Fruit fly (Drosophila melanogaster): Measurements from ENCODE around the gene tank.

tank gene

dm6 chr2L:4820448-4821318, 17.1 kb downstream of the tank start:
- TF ChIP-seq h (optimal IDR thresholded peaks at IDR 0.05) (no peak), Sin3A (optimal IDR thresholded peaks at IDR 0.05) (no peak), psq (optimal IDR thresholded peaks at IDR 0.05) (no peak), ttk (optimal IDR thresholded peaks at IDR 0.05) (no peak), insv (optimal IDR thresholded peaks at IDR 0.05) (no peak), Myc (optimal IDR thresholded peaks at IDR 0.05) (no peak)

DNA sequence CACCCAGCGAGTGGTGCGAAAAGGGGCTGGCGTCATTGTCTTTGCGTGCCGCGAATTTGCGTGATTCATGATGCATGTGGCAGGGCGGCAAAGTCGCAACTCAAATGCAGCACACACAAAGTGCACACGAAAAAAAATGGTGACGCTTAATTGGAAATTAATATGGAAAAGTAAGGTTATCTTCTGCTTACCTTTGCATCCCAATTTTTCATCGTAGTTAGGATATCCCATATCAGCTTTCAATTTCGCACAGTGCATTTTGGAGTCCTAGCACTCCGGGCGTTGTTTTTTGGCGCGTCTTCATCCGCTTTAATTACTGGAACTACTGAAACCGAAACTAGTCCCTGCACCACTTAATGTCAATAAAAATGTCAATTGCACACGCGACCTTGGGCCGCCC, 17.8 kb downstream of the tank start:
- TF ChIP-seq psq (optimal IDR thresholded peaks at IDR 0.05) (no peak), ttk (optimal IDR thresholded peaks at IDR 0.05) (no peak), Sin3A (optimal IDR thresholded peaks at IDR 0.05) (no peak), insv (optimal IDR thresholded peaks at IDR 0.05) (no peak), Myc (optimal IDR thresholded peaks at IDR 0.05) (no peak), h (optimal IDR thresholded peaks at IDR 0.05) (no peak)

dm6 chr2L:4818056-4818455, 19.7 kb downstream of the tank start, which contains the start of gene CG3225:
TSS of gene CG3225 (minus strand) at chr2L:4818245.
- TF ChIP-seq Myc (optimal IDR thresholded peaks at IDR 0.05) (no peak), psq (optimal IDR thresholded peaks at IDR 0.05) (no peak), h (optimal IDR thresholded peaks at IDR 0.05) (no peak), Sin3A (optimal IDR thresholded peaks at IDR 0.05) (no peak), insv (optimal IDR thresholded peaks at IDR 0.05) (no peak), ttk (optimal IDR thresholded peaks at IDR 0.05) (no peak)

DNA sequence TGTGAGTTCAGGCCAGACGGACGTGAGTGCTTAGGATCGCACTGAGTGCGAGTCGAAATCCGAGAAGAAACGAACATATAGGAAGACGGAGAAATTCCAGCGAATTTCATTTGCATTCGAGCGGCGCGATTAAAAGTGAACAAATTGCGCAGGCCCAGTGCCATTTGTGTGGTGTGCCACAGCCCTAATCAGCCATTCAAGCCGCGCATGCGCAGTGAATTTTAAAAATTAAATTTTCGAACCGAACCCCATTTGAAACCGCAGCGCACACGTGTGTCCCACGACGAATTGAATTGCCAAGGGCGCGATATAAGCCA, 24.8 kb downstream of the tank start:
- TF ChIP-seq ttk (optimal IDR thresholded peaks at IDR 0.05) = no peak

DNA sequence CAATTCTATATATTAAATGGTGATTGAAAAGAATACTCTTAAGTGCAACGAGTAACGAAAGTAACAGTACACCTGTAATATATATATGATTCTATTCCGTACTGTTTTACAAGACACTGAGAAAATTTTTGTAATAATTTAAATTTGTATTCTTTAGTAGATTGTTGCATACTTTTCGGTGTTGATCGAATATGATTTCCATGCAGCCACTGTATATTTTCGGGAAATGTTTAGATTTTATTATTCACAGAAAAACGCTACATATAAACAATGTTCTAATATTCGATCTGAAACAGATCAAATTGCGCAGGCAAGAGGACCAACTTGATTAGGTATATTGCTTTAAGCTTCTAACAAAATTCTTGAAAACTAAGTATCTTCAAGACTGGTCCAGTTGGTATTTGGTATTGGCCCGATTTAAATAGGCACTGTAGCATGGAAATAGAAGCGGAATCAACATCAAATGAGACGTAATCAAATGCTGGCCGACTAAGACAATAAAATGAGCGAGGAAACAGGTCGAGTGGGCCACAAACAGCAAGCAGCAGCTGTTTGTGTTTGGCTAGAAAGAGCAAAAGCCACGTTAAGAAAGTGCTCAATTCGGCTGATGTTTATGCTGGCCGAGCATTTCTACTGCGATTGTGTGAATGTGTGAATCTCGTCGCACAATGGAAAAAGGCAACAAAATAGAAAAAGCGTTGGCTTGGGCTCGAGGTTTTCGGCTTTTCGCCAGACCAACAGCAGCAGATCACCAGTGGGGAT, 25.4 kb downstream of the tank start, which contains the start of gene CG15629:
Gene CG15629, plus strand, starts transcription at position 749 of the 762 bp plus-strand sequence.
- TF ChIP-seq psq (optimal IDR thresholded peaks at IDR 0.05) (no peak), insv (optimal IDR thresholded peaks at IDR 0.05) (no peak), h (optimal IDR thresholded peaks at IDR 0.05) (no peak), Myc (optimal IDR thresholded peaks at IDR 0.05) (no peak), ttk (optimal IDR thresholded peaks at IDR 0.05) (no peak), Sin3A (optimal IDR thresholded peaks at IDR 0.05) (no peak)

dm6 chr2L:4811491-4812058, 26.2 kb downstream of the tank start:
- TF ChIP-seq insv (optimal IDR thresholded peaks at IDR 0.05) = no peak
- no peak for TF ChIP-seq Sin3A (optimal IDR thresholded peaks at IDR 0.05)

- no peak for TF ChIP-seq insv (optimal IDR thresholded peaks at IDR 0.05)
- no peak for TF ChIP-seq ttk (optimal IDR thresholded peaks at IDR 0.05)
- TF ChIP-seq Sin3A (optimal IDR thresholded peaks at IDR 0.05) = no peak
- TF ChIP-seq Myc (optimal IDR thresholded peaks at IDR 0.05) = no peak
- TF ChIP-seq h (optimal IDR thresholded peaks at IDR 0.05) = no peak
- no peak for TF ChIP-seq psq (optimal IDR thresholded peaks at IDR 0.05)
These were observed 26.9 kb downstream of the tank start for dm6 chr2L:4810697-4811490.

dm6 chr2L:4810044-4810609, 27.7 kb downstream of the tank start:
- no peak for TF ChIP-seq h (optimal IDR thresholded peaks at IDR 0.05)
- no peak for TF ChIP-seq Myc (optimal IDR thresholded peaks at IDR 0.05)

DNA sequence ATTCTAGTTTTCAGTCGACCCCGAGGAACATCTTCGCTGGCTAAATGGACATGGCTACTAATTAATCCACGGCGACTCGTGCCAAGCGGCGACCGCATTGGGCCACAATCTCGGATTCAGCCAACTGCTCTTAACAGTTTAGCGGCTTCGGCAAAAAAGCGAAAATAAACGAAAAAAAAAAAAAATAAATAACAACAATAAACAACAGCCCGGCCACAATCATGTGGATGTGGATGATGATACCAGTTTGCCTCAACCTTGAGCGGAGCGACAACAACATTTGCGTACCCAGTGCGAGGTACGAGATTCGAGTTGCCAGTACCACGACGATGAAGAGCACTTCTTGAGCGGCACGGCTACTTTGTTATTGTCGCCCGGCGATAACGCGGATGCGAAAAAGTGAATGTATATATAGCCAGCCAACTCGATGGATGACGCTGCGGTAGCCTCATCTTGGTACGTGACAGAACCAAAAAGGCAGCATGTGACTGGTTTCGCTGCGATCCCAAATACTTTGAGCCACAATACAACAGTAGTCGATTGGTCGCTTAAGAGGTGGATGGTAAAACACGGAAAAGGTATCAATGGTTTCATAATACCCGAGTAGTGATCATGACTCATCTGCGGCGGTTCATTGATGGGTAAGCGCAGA, 29.7 kb downstream of the tank start:
- TF ChIP-seq insv (optimal IDR thresholded peaks at IDR 0.05) (no peak), psq (optimal IDR thresholded peaks at IDR 0.05) (no peak), Myc (optimal IDR thresholded peaks at IDR 0.05) (no peak), h (optimal IDR thresholded peaks at IDR 0.05) (no peak), Sin3A (optimal IDR thresholded peaks at IDR 0.05) (no peak), ttk (optimal IDR thresholded peaks at IDR 0.05) (no peak)

DNA sequence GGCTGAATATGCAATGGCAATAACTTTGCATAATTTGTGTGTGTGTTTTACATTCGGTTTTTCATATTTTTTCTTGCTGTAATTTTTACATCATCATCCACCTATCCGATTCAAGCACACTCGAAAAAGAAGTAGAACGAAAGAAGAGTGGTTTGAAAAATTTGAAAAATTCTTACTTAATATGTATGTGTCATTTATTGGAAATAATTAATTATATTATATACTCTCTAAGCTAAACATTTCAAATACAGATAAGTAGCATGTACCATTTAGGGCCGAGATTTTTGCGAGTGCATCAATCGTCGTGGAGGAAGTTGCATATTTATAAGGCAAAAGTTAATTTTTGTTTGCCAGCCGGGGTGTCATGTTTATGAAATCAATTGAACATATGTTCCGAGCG, 31.7 kb downstream of the tank start:
- TF ChIP-seq psq (optimal IDR thresholded peaks at IDR 0.05) (no peak), ttk (optimal IDR thresholded peaks at IDR 0.05) (no peak), Sin3A (optimal IDR thresholded peaks at IDR 0.05) (no peak), Myc (optimal IDR thresholded peaks at IDR 0.05) (no peak), h (optimal IDR thresholded peaks at IDR 0.05) (no peak)

dm6 chr2L:4801705-4802216, 36.0 kb downstream of the tank start, which contains the start of gene slf:
TSS of gene slf (minus strand) at chr2L:4801923.
- no peak for TF ChIP-seq psq (optimal IDR thresholded peaks at IDR 0.05)
- TF ChIP-seq Myc (optimal IDR thresholded peaks at IDR 0.05) = no peak
- TF ChIP-seq ttk (optimal IDR thresholded peaks at IDR 0.05) = no peak

All from Kc167 (cell line).